Worm (Caenorhabditis elegans) whole organism, early embryonic: ENCODE measurements around the gene H03G16.6.

Source experiments
- ama-1 ChIP-seq: fragments of 150-350 bp; optimal IDR thresholded peaks from 2 replicates; lab custom pipeline; 2014
- ceh-13 ChIP-seq: fragments of 200-800 bp; sonication (Bioruptor generic); optimal IDR thresholded peaks from 2 replicates; lab custom pipeline; 2018; ENCODE audit warnings: mild to moderate bottlenecking, missing genetic modification characterization, missing compliant biosample characterization
- ceh-36 ChIP-seq: sonication (generic microtip); optimal IDR thresholded peaks from 2 replicates; lab custom pipeline; 2016; ENCODE audit warnings: missing genetic modification characterization, inconsistent platforms, missing compliant biosample characterization
- ets-7 ChIP-seq: sonication (generic microtip); optimal IDR thresholded peaks from 2 replicates; lab custom pipeline; 2016; ENCODE audit warnings: missing genotype, missing genetic modification characterization, missing compliant biosample characterization
- hnd-1 ChIP-seq: sonication (generic microtip); optimal IDR thresholded peaks from 2 replicates; lab custom pipeline; 2016; ENCODE audit warnings: missing genetic modification characterization, missing compliant biosample characterization
- scrt-1 ChIP-seq: fragments of 200-800 bp; sonication (Bioruptor generic); IDR thresholded peaks from 2 replicates; pipeline ENCODE4 v1.3.6; 2022; ENCODE audit warnings: missing genetic modification characterization, missing compliant biosample characterization
- sea-1 ChIP-seq: fragments of 200-800 bp; sonication (Bioruptor generic); conservative IDR thresholded peaks from 2 replicates; pipeline ENCODE4 v1.3.6; 2022; ENCODE audit warnings: missing genetic modification characterization, missing compliant biosample characterization

- TF ChIP-seq ama-1, result no peak
- TF ChIP-seq hnd-1 (tag; lab: Kevin White, UChicago), result no peak
- TF ChIP-seq ceh-36 (tag; lab: Kevin White, UChicago), result no peak
- TF ChIP-seq sea-1, result no peak
- no peak for TF ChIP-seq ets-7 (tag; lab: Kevin White, UChicago)
- no peak for TF ChIP-seq scrt-1 (GFP tag; lab: Robert Waterston, UW)
- no peak for TF ChIP-seq ceh-13 (GFP tag; lab: Kevin White, UChicago)
Measured at ce11 chrX:15050006-15050405, 2.5 kb upstream of the H03G16.6 start.
